Worm (Caenorhabditis elegans) whole organism, late embryonic: ENCODE data around the gene C56E6.7.

Experiments
- hlh-8 ChIP-seq: sonication (generic microtip); optimal IDR thresholded peaks from 2 replicates; lab custom pipeline; 2016; ENCODE audit warnings: missing genotype, missing genetic modification characterization, missing compliant biosample characterization
- lin-11 ChIP-seq: fragments of 200-800 bp; sonication (Bioruptor generic); optimal IDR thresholded peaks from 2 replicates; lab custom pipeline; 2018; ENCODE audit warnings: mild to moderate bottlenecking, missing genetic modification characterization, missing compliant biosample characterization
- nfya-1 ChIP-seq: sonication (generic microtip); optimal IDR thresholded peaks from 2 replicates; lab custom pipeline; 2017; ENCODE audit warnings: missing genetic modification characterization, mild to moderate bottlenecking, missing compliant biosample characterization, antibody characterized with exemption, moderate library complexity
- pat-9 ChIP-seq: fragments of 200-800 bp; sonication (Bioruptor generic); optimal IDR thresholded peaks from 2 replicates; lab custom pipeline; 2018; ENCODE audit warnings: mild to moderate bottlenecking, missing genetic modification characterization, moderate library complexity, missing compliant biosample characterization
- pha-4 ChIP-seq: fragments of 150-350 bp; optimal IDR thresholded peaks from 2 replicates; lab custom pipeline; 2018; ENCODE audit warnings: missing biosample characterization, missing genetic modification reagents, missing genetic modification characterization
- unc-42 ChIP-seq: sonication (generic microtip); optimal IDR thresholded peaks from 2 replicates; lab custom pipeline; 2016; ENCODE audit warnings: missing genotype, missing genetic modification characterization, missing compliant biosample characterization

DNA sequence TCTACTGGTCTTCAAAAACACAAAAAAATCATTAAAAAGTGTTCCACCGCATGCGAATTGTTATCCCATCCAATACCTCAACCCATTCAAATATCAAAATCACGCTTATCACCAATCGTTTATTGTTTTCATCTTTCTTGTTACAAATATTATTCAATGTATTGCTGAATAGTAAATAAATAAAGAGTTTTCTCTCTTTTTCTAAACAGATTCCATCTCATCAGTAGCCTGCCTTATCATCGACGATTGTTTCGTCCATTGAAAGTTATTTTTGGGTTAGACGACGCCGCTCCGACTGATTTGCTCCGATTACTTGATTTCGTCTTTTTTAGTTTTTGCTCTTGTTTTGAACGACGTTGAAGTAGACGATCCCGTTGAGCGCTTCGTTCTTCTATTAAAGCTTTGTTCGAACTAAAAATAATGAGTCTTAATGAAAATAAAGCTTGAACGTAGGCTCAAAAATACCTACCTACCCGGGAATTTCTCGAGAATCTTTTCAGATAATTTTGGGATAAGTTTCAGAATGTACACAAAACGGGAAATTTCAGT lies 9.8 kb downstream of the C56E6.7 start:
- TF ChIP-seq lin-11 (no peak), pat-9 (tag; lab: Kevin White, UChicago) (no peak), unc-42 (no peak), pha-4 (tag; lab: Kevin White, UChicago) (no peak), nfya-1 (no peak), hlh-8 (tag; lab: Kevin White, UChicago) (no peak)
